Fruit fly (Drosophila melanogaster) whole organism, embryonic: ENCODE results near the gene ab.
A peak's percentile ranks its signal among the peaks of the same experiment; 100 is the strongest.

ENCODE experiments used
- Atf3 ChIP-seq: fragments of 200-800 bp; sonication (Bioruptor generic); optimal IDR thresholded peaks from 3 replicates; lab custom pipeline; 2016; ENCODE audit warnings: missing biosample characterization, missing genetic modification characterization
- BEAF-32 ChIP-seq: fragments of 200-800 bp; sonication (Bioruptor generic); optimal IDR thresholded peaks from 3 replicates; lab custom pipeline; 2017; ENCODE audit warnings: missing biosample characterization, missing genetic modification characterization, mild to moderate bottlenecking, moderate library complexity, missing genetic modification reagents
- Bgb ChIP-seq: fragments of 200-800 bp; sonication (Bioruptor generic); IDR thresholded peaks from 2 replicates; pipeline ENCODE4 v1.3.6; 2022; ENCODE audit warnings: missing biosample characterization, missing genetic modification characterization; ENCODE audit not compliant: partially characterized antibody
- CG10979 ChIP-seq: fragments of 200-800 bp; sonication (Bioruptor generic); optimal IDR thresholded peaks from 2 replicates; lab custom pipeline; 2018; ENCODE audit warnings: missing biosample characterization, mild to moderate bottlenecking, missing genetic modification characterization, moderate library complexity
- CG14050 ChIP-seq: fragments of 200-800 bp; sonication (Bioruptor generic); IDR thresholded peaks from 3 replicates; pipeline ENCODE4 v1.3.6; 2022; ENCODE audit warnings: missing biosample characterization, missing genetic modification characterization
- CG15514 ChIP-seq: fragments of 200-800 bp; sonication (Bioruptor generic); optimal IDR thresholded peaks from 3 replicates; lab custom pipeline; 2017; ENCODE audit warnings: missing biosample characterization, missing genetic modification characterization, mild to moderate bottlenecking, moderate library complexity, missing genetic modification reagents
- CG17359 ChIP-seq: fragments of 200-800 bp; sonication (Bioruptor generic); optimal IDR thresholded peaks from 3 replicates; lab custom pipeline; 2018; ENCODE audit warnings: missing biosample characterization, mild to moderate bottlenecking, missing genetic modification characterization, moderate library complexity
- CG1832 ChIP-seq: fragments of 200-800 bp; sonication (Bioruptor generic); optimal IDR thresholded peaks from 2 replicates; lab custom pipeline; 2017; ENCODE audit warnings: missing biosample characterization, mild to moderate bottlenecking, missing genetic modification characterization, inconsistent platforms
- CG2120 ChIP-seq: fragments of 200-800 bp; sonication (Bioruptor generic); optimal IDR thresholded peaks from 3 replicates; lab custom pipeline; 2016; ENCODE audit warnings: missing biosample characterization, missing genetic modification characterization
- CG2199 ChIP-seq: fragments of 200-800 bp; sonication (Bioruptor generic); IDR thresholded peaks from 3 replicates; pipeline ENCODE4 v1.3.6; 2022; ENCODE audit warnings: missing biosample characterization, missing genetic modification characterization
- CG2712 ChIP-seq: fragments of 200-800 bp; optimal IDR thresholded peaks from 3 replicates; lab custom pipeline; 2019; ENCODE audit warnings: missing biosample characterization, mild to moderate bottlenecking, missing genetic modification characterization, moderate library complexity
- CG31388 ChIP-seq: fragments of 200-800 bp; sonication (Bioruptor generic); optimal IDR thresholded peaks from 2 replicates; lab custom pipeline; 2016; ENCODE audit warnings: missing biosample characterization, missing genetic modification characterization
- CG32772 ChIP-seq: fragments of 200-800 bp; sonication (Bioruptor generic); IDR thresholded peaks from 2 replicates; pipeline ENCODE4 v1.3.6; 2022; ENCODE audit warnings: missing biosample characterization, missing genetic modification characterization
- CG42726 ChIP-seq: fragments of 200-800 bp; sonication (Bioruptor generic); IDR thresholded peaks from 2 replicates; pipeline ENCODE4 v1.3.6; 2022; ENCODE audit warnings: missing biosample characterization, missing genetic modification characterization; ENCODE audit not compliant: partially characterized antibody
- CG4854 ChIP-seq: fragments of 200-800 bp; sonication (Bioruptor generic); optimal IDR thresholded peaks from 2 replicates; lab custom pipeline; 2016; ENCODE audit warnings: missing biosample characterization, missing genetic modification characterization, inconsistent platforms
- CG5180 ChIP-seq: fragments of 200-800 bp; sonication (Bioruptor generic); optimal IDR thresholded peaks from 3 replicates; lab custom pipeline; 2017; ENCODE audit warnings: missing biosample characterization, missing genetic modification characterization, mild to moderate bottlenecking, moderate library complexity, missing genetic modification reagents
- CG6813 ChIP-seq: fragments of 200-800 bp; sonication (Bioruptor generic); optimal IDR thresholded peaks from 2 replicates; lab custom pipeline; 2017; ENCODE audit warnings: missing biosample characterization, missing genetic modification characterization, mild to moderate bottlenecking, moderate library complexity, missing genetic modification reagents
- CG9797 ChIP-seq: fragments of 200-800 bp; sonication (Bioruptor generic); optimal IDR thresholded peaks from 3 replicates; lab custom pipeline; 2018; ENCODE audit warnings: missing biosample characterization, mild to moderate bottlenecking, missing genetic modification characterization
- CrebB ChIP-seq: fragments of 200-800 bp; sonication (Bioruptor generic); optimal IDR thresholded peaks from 3 replicates; lab custom pipeline; 2018; ENCODE audit warnings: missing biosample characterization, mild to moderate bottlenecking, missing genetic modification characterization
- Dref ChIP-seq: fragments of 200-800 bp; sonication (Bioruptor generic); IDR thresholded peaks from 2 replicates; pipeline ENCODE4 v1.3.6; 2022; ENCODE audit warnings: missing biosample characterization, missing genetic modification characterization
- Elba2 ChIP-seq: fragments of 200-800 bp; sonication (Bioruptor generic); optimal IDR thresholded peaks from 3 replicates; lab custom pipeline; 2016; ENCODE audit warnings: missing biosample characterization, missing genetic modification characterization
- HHEX ChIP-seq: fragments of 200-800 bp; sonication (Bioruptor generic); optimal IDR thresholded peaks from 3 replicates; lab custom pipeline; 2017; ENCODE audit warnings: missing biosample characterization, mild to moderate bottlenecking, missing genetic modification characterization, missing genetic modification reagents
- MBD-R2 ChIP-seq: fragments of 200-800 bp; sonication (Bioruptor generic); IDR thresholded peaks from 2 replicates; pipeline ENCODE4 v1.3.6; 2022; ENCODE audit warnings: missing biosample characterization, missing genetic modification characterization
- Med ChIP-seq: fragments of 200-800 bp; sonication (Bioruptor generic); peaks from one replicate; lab custom pipeline; 2016; ENCODE audit warnings: missing biosample characterization, missing genetic modification characterization, mild to moderate bottlenecking, inconsistent platforms, moderate library complexity
- Myb ChIP-seq: fragments of 200-800 bp; sonication (Bioruptor generic); optimal IDR thresholded peaks from 2 replicates; lab custom pipeline; 2016; ENCODE audit warnings: missing biosample characterization, missing genetic modification characterization
- Oaz ChIP-seq: fragments of 200-800 bp; sonication (Bioruptor generic); IDR thresholded peaks from 2 replicates; pipeline ENCODE4 v1.3.6; 2022; ENCODE audit warnings: missing biosample characterization, missing genetic modification characterization
- Ravus ChIP-seq: fragments of 200-800 bp; sonication (Bioruptor generic); IDR thresholded peaks from 2 replicates; pipeline ENCODE4 v1.3.6; 2022; ENCODE audit warnings: missing biosample characterization, missing genetic modification characterization
- Sin3A ChIP-seq: fragments of >200 bp; optimal IDR thresholded peaks from 2 replicates; lab custom pipeline; 2018
- TFAM ChIP-seq: fragments of 200-800 bp; sonication (Bioruptor generic); optimal IDR thresholded peaks from 2 replicates; lab custom pipeline; 2017; ENCODE audit warnings: missing biosample characterization, missing genetic modification characterization, inconsistent platforms
- Vsx1 ChIP-seq: fragments of 200-800 bp; sonication (Bioruptor generic); optimal IDR thresholded peaks from 2 replicates; lab custom pipeline; 2017; ENCODE audit warnings: missing biosample characterization, mild to moderate bottlenecking, missing genetic modification characterization, missing genetic modification reagents
- ap ChIP-seq: fragments of 200-800 bp; sonication (Bioruptor generic); IDR thresholded peaks from 2 replicates; pipeline ENCODE4 v1.3.6; 2022; ENCODE audit warnings: missing biosample characterization, missing genetic modification characterization
- ara ChIP-seq: fragments of 200-800 bp; sonication (Bioruptor generic); IDR thresholded peaks from 2 replicates; pipeline ENCODE4 v1.3.6; 2022; ENCODE audit warnings: missing biosample characterization, missing genetic modification characterization
- cg ChIP-seq: fragments of 200-800 bp; sonication (Bioruptor generic); optimal IDR thresholded peaks from 3 replicates; lab custom pipeline; 2019; ENCODE audit warnings: missing biosample characterization, mild to moderate bottlenecking, missing genetic modification characterization, moderate library complexity
- corto ChIP-seq: fragments of 200-800 bp; sonication (Bioruptor generic); optimal IDR thresholded peaks from 2 replicates; lab custom pipeline; 2016; ENCODE audit warnings: missing biosample characterization, mild to moderate bottlenecking, missing genetic modification characterization, moderate library complexity
- crc ChIP-seq: fragments of 200-800 bp; sonication (Bioruptor generic); optimal IDR thresholded peaks from 2 replicates; lab custom pipeline; 2016; ENCODE audit warnings: missing biosample characterization, missing genetic modification characterization
- da ChIP-seq: fragments of 200-800 bp; sonication (Bioruptor generic); optimal IDR thresholded peaks from 2 replicates; lab custom pipeline; 2016; ENCODE audit warnings: missing biosample characterization, missing genetic modification characterization
- dimm ChIP-seq: fragments of 200-800 bp; sonication (Bioruptor generic); IDR thresholded peaks from 2 replicates; pipeline ENCODE4 v1.3.6; 2022; ENCODE audit warnings: missing biosample characterization, missing genetic modification characterization
- eve ChIP-seq, 2 experiments: fragments of >200 bp; optimal IDR thresholded peaks; 2 replicates each; lab custom pipeline; 2017; ENCODE audit warnings: missing biosample characterization in 2 of 2, missing genetic modification characterization in 2 of 2
- ewg ChIP-seq: fragments of 200-800 bp; sonication (Bioruptor generic); optimal IDR thresholded peaks from 3 replicates; lab custom pipeline; 2017; ENCODE audit warnings: mild to moderate bottlenecking, missing biosample characterization, missing genetic modification reagents, missing genetic modification characterization
- gro ChIP-seq: fragments of 200-800 bp; sonication (Bioruptor generic); optimal IDR thresholded peaks from 2 replicates; lab custom pipeline; 2016; ENCODE audit warnings: missing biosample characterization, missing genetic modification characterization
- h ChIP-seq: fragments of >200 bp; optimal IDR thresholded peaks from 2 replicates; lab custom pipeline; 2017
- knrl ChIP-seq: fragments of 200-800 bp; sonication (Bioruptor generic); IDR thresholded peaks from 3 replicates; pipeline ENCODE4 v1.3.6; 2022; ENCODE audit warnings: missing biosample characterization, missing genetic modification characterization; ENCODE audit not compliant: partially characterized antibody
- lmd ChIP-seq: fragments of 200-800 bp; sonication (Bioruptor generic); IDR thresholded peaks from 2 replicates; pipeline ENCODE4 v1.3.6; 2022; ENCODE audit warnings: missing biosample characterization, missing genetic modification characterization
- nmo ChIP-seq: fragments of 200-800 bp; sonication (Bioruptor generic); optimal IDR thresholded peaks from 2 replicates; lab custom pipeline; 2018; ENCODE audit warnings: missing biosample characterization, mild to moderate bottlenecking, missing genetic modification characterization, moderate library complexity
- p53 ChIP-seq: fragments of 200-800 bp; sonication (Bioruptor generic); optimal IDR thresholded peaks from 2 replicates; lab custom pipeline; 2016; ENCODE audit warnings: missing biosample characterization, missing genetic modification characterization
- pfk ChIP-seq: fragments of 200-800 bp; sonication (Bioruptor generic); optimal IDR thresholded peaks from 2 replicates; lab custom pipeline; 2018; ENCODE audit warnings: missing biosample characterization, mild to moderate bottlenecking, missing genetic modification characterization, moderate library complexity
- repo ChIP-seq: fragments of 200-800 bp; sonication (Bioruptor generic); optimal IDR thresholded peaks from 2 replicates; lab custom pipeline; 2016; ENCODE audit warnings: missing biosample characterization, missing genetic modification characterization
- sd ChIP-seq: fragments of 200-800 bp; sonication (Bioruptor generic); optimal IDR thresholded peaks from 3 replicates; lab custom pipeline; 2018; ENCODE audit warnings: missing biosample characterization, mild to moderate bottlenecking, missing genetic modification characterization, moderate library complexity
- sqz ChIP-seq: fragments of 200-800 bp; sonication (Bioruptor generic); optimal IDR thresholded peaks from 3 replicates; lab custom pipeline; 2018; ENCODE audit warnings: missing biosample characterization, mild to moderate bottlenecking, missing genetic modification characterization
- usp ChIP-seq: fragments of >200 bp; optimal IDR thresholded peaks from 2 replicates; lab custom pipeline; 2017; ENCODE audit warnings: missing biosample characterization, missing genetic modification characterization
- z ChIP-seq: fragments of 200-800 bp; sonication (Bioruptor generic); IDR thresholded peaks from 3 replicates; pipeline ENCODE4 v1.3.6; 2022; ENCODE audit warnings: missing biosample characterization, missing genetic modification characterization

Gene ab

DNA sequence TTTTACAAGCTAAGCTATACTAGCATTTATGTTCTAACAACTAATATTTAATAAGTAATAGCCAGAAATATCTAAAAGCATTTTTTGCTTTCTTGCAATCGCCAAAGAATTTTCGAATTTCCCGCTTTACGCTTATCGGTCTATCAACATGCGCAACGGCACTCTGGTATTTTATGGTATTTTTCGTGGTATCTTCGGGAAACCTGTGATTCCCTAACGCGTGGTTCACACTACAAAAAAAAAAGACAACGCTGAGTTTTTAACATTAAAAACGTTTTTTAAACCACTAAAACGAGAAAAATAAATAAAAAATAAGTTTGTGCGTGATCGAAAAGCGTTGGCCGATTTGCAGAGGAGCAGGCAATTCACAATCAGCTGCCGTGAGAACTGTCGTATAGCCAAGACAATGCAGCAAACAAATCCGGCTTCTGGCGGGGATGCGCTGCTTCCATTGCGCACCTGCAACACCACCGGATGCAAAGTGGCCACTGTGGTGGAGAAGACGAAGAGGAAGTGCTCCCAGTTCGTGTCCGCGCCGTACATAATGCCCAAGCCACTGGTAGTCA is 31.6 kb upstream of the ab start, which contains the start of gene Boh2 (continued):
- TF ChIP-seq sqz (GFP tag; lab: Kevin White, UChicago) (peak; percentile 74), ara (GFP tag; lab: Robert Waterston, UW) (no peak), Dref (GFP tag; lab: Robert Waterston, UW) (peak; percentile 57), Bgb (no peak), z (GFP tag; lab: Robert Waterston, UW) (no peak), ap (GFP tag; lab: Robert Waterston, UW) (no peak), TFAM (GFP tag; lab: Kevin White, UChicago) (no peak), h (lab: Kevin White, UChicago) (no peak), CG9797 (GFP tag; lab: Kevin White, UChicago) (peak; percentile 78), CG4854 (no peak), lmd (no peak), knrl (GFP tag; lab: Robert Waterston, UW) (0 out of 3 replicates have a peak, but pooled peaks have one; percentile 10), da (no peak), MBD-R2 (GFP tag; lab: Robert Waterston, UW) (peak; percentile 24; the same call in 1 of the 2 replicates), HHEX (GFP tag; lab: Kevin White, UChicago) (no peak), Oaz (no peak), CG42726 (GFP tag; lab: Robert Waterston, UW) (no peak), Vsx1 (no peak), CG17359 (tag; lab: Kevin White, UChicago) (no peak), Ravus (GFP tag; lab: Robert Waterston, UW) (no peak), nmo (GFP tag; lab: Kevin White, UChicago) (no peak), CG15514 (peak; percentile 23), CG10979 (tag; lab: Kevin White, UChicago) (no peak), CG2199 (GFP tag; lab: Robert Waterston, UW) (no peak), cg (GFP tag; lab: Kevin White, UChicago) (no peak), CG31388 (GFP tag; lab: Kevin White, UChicago) (no peak), CG5180 (GFP tag; lab: Kevin White, UChicago) (peak; percentile 8), pfk (GFP tag; lab: Kevin White, UChicago) (no peak), CG32772 (GFP tag; lab: Robert Waterston, UW) (no peak), Atf3 (GFP tag; lab: Kevin White, UChicago) (no peak), crc (GFP tag; lab: Kevin White, UChicago) (no peak), eve (GFP tag; optimal IDR thresholded peaks at IDR 0.05; lab: Kevin White, UChicago) (no peak), dimm (GFP tag; lab: Robert Waterston, UW) (no peak), p53 (GFP tag; lab: Kevin White, UChicago) (no peak), Sin3A (lab: Kevin White, UChicago) (peak; percentile 57), CG14050 (GFP tag; lab: Robert Waterston, UW) (no peak), Med (peak; percentile 27), corto (no peak), Myb (GFP tag; lab: Kevin White, UChicago) (peak; percentile 4), ewg (GFP tag; lab: Kevin White, UChicago) (peak; percentile 100), gro (peak; percentile 15), CG1832 (GFP tag; lab: Kevin White, UChicago) (no peak), CG6813 (GFP tag; lab: Kevin White, UChicago) (no peak), CG2120 (GFP tag; lab: Kevin White, UChicago) (no peak), Elba2 (GFP tag; lab: Kevin White, UChicago) (no peak), repo (no peak), CrebB (tag; lab: Kevin White, UChicago) (no peak), CG2712 (tag; lab: Kevin White, UChicago) (no peak), usp (no peak), sd (no peak), BEAF-32 (GFP tag; lab: Kevin White, UChicago) (peak; percentile 22)
